Fruit fly (Drosophila melanogaster) whole organism, embryonic: ENCODE measurements around the gene crm.
A peak's percentile ranks its signal among the peaks of the same experiment; 100 is the strongest.

Experiments
- Atf6 ChIP-seq: fragments of 200-800 bp; sonication (Bioruptor generic); IDR thresholded peaks from 2 replicates; pipeline ENCODE4 v1.3.6; 2022; ENCODE audit warnings: missing biosample characterization, missing genetic modification characterization
- CG11695 ChIP-seq: fragments of 200-800 bp; sonication (Bioruptor generic); IDR thresholded peaks from 3 replicates; pipeline ENCODE4 v1.3.6; 2022; ENCODE audit warnings: missing biosample characterization, missing genetic modification characterization
- CG14965 ChIP-seq: fragments of 200-800 bp; sonication (Bioruptor generic); optimal IDR thresholded peaks from 2 replicates; lab custom pipeline; 2016; ENCODE audit warnings: missing biosample characterization, missing genetic modification characterization, borderline replicate concordance
- CG15073 ChIP-seq: fragments of 200-800 bp; sonication (Bioruptor generic); optimal IDR thresholded peaks from 2 replicates; lab custom pipeline; 2016; ENCODE audit warnings: missing biosample characterization, missing genetic modification characterization
- CG1529 ChIP-seq: fragments of 200-800 bp; sonication (Bioruptor generic); optimal IDR thresholded peaks from 3 replicates; lab custom pipeline; 2018; ENCODE audit warnings: missing biosample characterization, missing genetic modification characterization
- CG1602 ChIP-seq: fragments of 200-800 bp; sonication (Bioruptor generic); optimal IDR thresholded peaks from 3 replicates; lab custom pipeline; 2016; ENCODE audit warnings: missing biosample characterization, missing genetic modification characterization
- CG17328 ChIP-seq: fragments of 200-800 bp; sonication (Bioruptor generic); IDR thresholded peaks from 2 replicates; pipeline ENCODE4 v1.3.6; 2022; ENCODE audit warnings: missing biosample characterization, missing genetic modification characterization
- CG17361 ChIP-seq: fragments of 200-800 bp; sonication (Bioruptor generic); IDR thresholded peaks from 3 replicates; pipeline ENCODE4 v1.3.6; 2022; ENCODE audit warnings: missing biosample characterization, missing genetic modification characterization
- CG18476 ChIP-seq: fragments of 200-800 bp; sonication (Bioruptor generic); optimal IDR thresholded peaks from 2 replicates; lab custom pipeline; 2016; ENCODE audit warnings: missing biosample characterization, mild to moderate bottlenecking, missing genetic modification characterization
- CG2129 ChIP-seq: fragments of 200-800 bp; sonication (Bioruptor generic); IDR thresholded peaks from 2 replicates; pipeline ENCODE4 v1.3.6; 2022; ENCODE audit warnings: missing biosample characterization, missing genetic modification characterization; ENCODE audit not compliant: partially characterized antibody
- CG2199 ChIP-seq: fragments of 200-800 bp; sonication (Bioruptor generic); IDR thresholded peaks from 3 replicates; pipeline ENCODE4 v1.3.6; 2022; ENCODE audit warnings: missing biosample characterization, missing genetic modification characterization
- CG31224 ChIP-seq: fragments of 200-800 bp; sonication (Bioruptor generic); IDR thresholded peaks from 2 replicates; pipeline ENCODE4 v1.3.6; 2022; ENCODE audit warnings: missing biosample characterization, missing genetic modification characterization
- CG33557 ChIP-seq: fragments of 200-800 bp; sonication (Bioruptor generic); optimal IDR thresholded peaks from 2 replicates; lab custom pipeline; 2019; ENCODE audit warnings: missing biosample characterization, mild to moderate bottlenecking, missing genetic modification characterization, moderate library complexity
- CG42726 ChIP-seq: fragments of 200-800 bp; sonication (Bioruptor generic); IDR thresholded peaks from 2 replicates; pipeline ENCODE4 v1.3.6; 2022; ENCODE audit warnings: missing biosample characterization, missing genetic modification characterization; ENCODE audit not compliant: partially characterized antibody
- CG4730 ChIP-seq: fragments of 200-800 bp; sonication (Bioruptor generic); IDR thresholded peaks from 2 replicates; pipeline ENCODE4 v1.3.6; 2022; ENCODE audit warnings: missing biosample characterization, missing genetic modification characterization
- CG6854 ChIP-seq: fragments of 200-800 bp; sonication (Bioruptor generic); optimal IDR thresholded peaks from 3 replicates; lab custom pipeline; 2017; ENCODE audit warnings: missing biosample characterization, mild to moderate bottlenecking, missing genetic modification characterization
- CG7928 ChIP-seq: fragments of 200-800 bp; sonication (Bioruptor generic); optimal IDR thresholded peaks from 2 replicates; lab custom pipeline; 2017; ENCODE audit warnings: missing biosample characterization, mild to moderate bottlenecking, missing genetic modification characterization
- CG9609 ChIP-seq: fragments of 200-800 bp; sonication (Bioruptor generic); optimal IDR thresholded peaks from 3 replicates; lab custom pipeline; 2016; ENCODE audit warnings: missing biosample characterization, missing genetic modification characterization
- Camta ChIP-seq: fragments of 200-800 bp; sonication (Bioruptor generic); optimal IDR thresholded peaks from 2 replicates; lab custom pipeline; 2016; ENCODE audit warnings: missing biosample characterization, missing genetic modification characterization
- Dfd ChIP-seq, 2 experiments: fragments of >200 bp; optimal IDR thresholded peaks; 2 replicates each; lab custom pipeline; 2017; ENCODE audit warnings: missing biosample characterization in 2 of 2, missing genetic modification characterization in 2 of 2
- Dip2 ChIP-seq: fragments of 200-800 bp; sonication (Bioruptor generic); IDR thresholded peaks from 2 replicates; pipeline ENCODE4 v1.3.6; 2022; ENCODE audit warnings: missing biosample characterization, missing genetic modification characterization
- E2f1 ChIP-seq: fragments of 200-800 bp; sonication (Bioruptor generic); IDR thresholded peaks from 2 replicates; pipeline ENCODE4 v1.3.6; 2022; ENCODE audit warnings: missing biosample characterization, missing genetic modification characterization
- Gsc ChIP-seq: fragments of 200-800 bp; sonication (Bioruptor generic); IDR thresholded peaks from 2 replicates; pipeline ENCODE4 v1.3.6; 2022; ENCODE audit warnings: missing biosample characterization, missing genetic modification characterization
- HHEX ChIP-seq: fragments of 200-800 bp; sonication (Bioruptor generic); optimal IDR thresholded peaks from 3 replicates; lab custom pipeline; 2017; ENCODE audit warnings: missing biosample characterization, mild to moderate bottlenecking, missing genetic modification characterization, missing genetic modification reagents
- Hr51 ChIP-seq, 2 experiments: fragments of 200-800 bp; sonication (Bioruptor generic); optimal IDR thresholded peaks; 2 replicates in 1 of 2; 3 replicates in 1 of 2; lab custom pipeline; 2016 to 2018; ENCODE audit warnings: missing biosample characterization in 2 of 2, missing genetic modification characterization in 2 of 2, mild to moderate bottlenecking in 1 of 2, moderate library complexity in 1 of 2
- Jarid2 ChIP-seq: fragments of 200-800 bp; sonication (Bioruptor generic); optimal IDR thresholded peaks from 3 replicates; lab custom pipeline; 2017; ENCODE audit warnings: mild to moderate bottlenecking, missing biosample characterization, missing genetic modification reagents, missing genetic modification characterization
- Lhr ChIP-seq: fragments of 200-800 bp; sonication (Bioruptor generic); optimal IDR thresholded peaks from 3 replicates; lab custom pipeline; 2017; ENCODE audit warnings: mild to moderate bottlenecking, missing biosample characterization, missing genetic modification reagents, missing genetic modification characterization
- MESR4 ChIP-seq: fragments of 200-800 bp; sonication (Bioruptor generic); optimal IDR thresholded peaks from 2 replicates; lab custom pipeline; 2018; ENCODE audit warnings: missing biosample characterization, mild to moderate bottlenecking, missing genetic modification characterization, moderate library complexity
- Myb ChIP-seq: fragments of 200-800 bp; sonication (Bioruptor generic); optimal IDR thresholded peaks from 2 replicates; lab custom pipeline; 2016; ENCODE audit warnings: missing biosample characterization, missing genetic modification characterization
- Opbp ChIP-seq: fragments of 200-800 bp; sonication (Bioruptor generic); IDR thresholded peaks from 3 replicates; pipeline ENCODE4 v1.3.6; 2022; ENCODE audit warnings: missing biosample characterization, missing genetic modification characterization; ENCODE audit not compliant: partially characterized antibody
- Pdp1 ChIP-seq, 2 experiments: fragments of 200-800 bp; sonication (Bioruptor generic); optimal IDR thresholded peaks; 3 replicates each; lab custom pipeline; 2016; ENCODE audit warnings: missing biosample characterization in 2 of 2, missing genetic modification characterization in 2 of 2, mild to moderate bottlenecking in 1 of 2, moderate library complexity in 1 of 2
- Tbp ChIP-seq: fragments of >200 bp; optimal IDR thresholded peaks from 2 replicates; lab custom pipeline; 2018; ENCODE audit warnings: missing biosample characterization, missing genetic modification characterization
- Trl ChIP-seq, 3 experiments: fragments of >200 bp in 2 of 3; fragments of 200-800 bp in 1 of 3; sonication (Bioruptor generic) in 1 of 3; optimal IDR thresholded peaks; 2 replicates in 1 of 3; 3 replicates in 2 of 3; lab custom pipeline; 2016 to 2017; ENCODE audit warnings: missing biosample characterization in 1 of 3, missing genetic modification characterization in 1 of 3
- Xbp1 ChIP-seq: fragments of 200-800 bp; sonication (Bioruptor generic); optimal IDR thresholded peaks from 3 replicates; lab custom pipeline; 2016; ENCODE audit warnings: missing biosample characterization, mild to moderate bottlenecking, missing genetic modification characterization
- ab ChIP-seq: fragments of 200-800 bp; sonication (Bioruptor generic); optimal IDR thresholded peaks from 2 replicates; lab custom pipeline; 2016; ENCODE audit warnings: missing biosample characterization, missing genetic modification characterization
- ash1 ChIP-seq: fragments of 200-800 bp; sonication (Bioruptor generic); optimal IDR thresholded peaks from 2 replicates; lab custom pipeline; 2018; ENCODE audit warnings: missing biosample characterization, mild to moderate bottlenecking, missing genetic modification characterization
- crol ChIP-seq: fragments of 200-800 bp; sonication (Bioruptor generic); IDR thresholded peaks from 2 replicates; pipeline ENCODE4 v1.3.6; 2022; ENCODE audit warnings: missing biosample characterization, missing genetic modification characterization
- dimm ChIP-seq: fragments of 200-800 bp; sonication (Bioruptor generic); IDR thresholded peaks from 2 replicates; pipeline ENCODE4 v1.3.6; 2022; ENCODE audit warnings: missing biosample characterization, missing genetic modification characterization
- dmrt11E ChIP-seq: fragments of 200-800 bp; sonication (Bioruptor generic); optimal IDR thresholded peaks from 3 replicates; lab custom pipeline; 2018; ENCODE audit warnings: missing biosample characterization, mild to moderate bottlenecking, missing genetic modification characterization, moderate library complexity
- eve ChIP-seq, 2 experiments: fragments of >200 bp; optimal IDR thresholded peaks; 2 replicates each; lab custom pipeline; 2017; ENCODE audit warnings: missing biosample characterization in 2 of 2, missing genetic modification characterization in 2 of 2
- gcm ChIP-seq: fragments of 200-800 bp; sonication (Bioruptor generic); optimal IDR thresholded peaks from 2 replicates; lab custom pipeline; 2019; ENCODE audit warnings: missing biosample characterization, mild to moderate bottlenecking, missing genetic modification characterization, moderate library complexity
- grau ChIP-seq: fragments of 200-800 bp; optimal IDR thresholded peaks from 3 replicates; lab custom pipeline; 2019; ENCODE audit warnings: missing biosample characterization, mild to moderate bottlenecking, missing genetic modification characterization, moderate library complexity
- kay ChIP-seq: fragments of 200-800 bp; sonication (Bioruptor generic); optimal IDR thresholded peaks from 2 replicates; lab custom pipeline; 2016; ENCODE audit warnings: missing biosample characterization, missing genetic modification characterization
- kni ChIP-seq: fragments of 200-800 bp; sonication (Bioruptor generic); optimal IDR thresholded peaks from 3 replicates; lab custom pipeline; 2017; ENCODE audit warnings: mild to moderate bottlenecking, missing biosample characterization, missing genetic modification reagents, missing genetic modification characterization
- onecut ChIP-seq: fragments of 200-800 bp; sonication (Bioruptor generic); IDR thresholded peaks from 2 replicates; pipeline ENCODE4 v1.3.6; 2022; ENCODE audit warnings: missing biosample characterization, missing genetic modification characterization
- pho ChIP-seq: fragments of 200-800 bp; sonication (Bioruptor generic); optimal IDR thresholded peaks from 2 replicates; lab custom pipeline; 2016; ENCODE audit warnings: missing biosample characterization, missing genetic modification characterization
- row ChIP-seq: fragments of 200-800 bp; sonication (Bioruptor generic); IDR thresholded peaks from 3 replicates; pipeline ENCODE4 v1.3.6; 2022; ENCODE audit warnings: missing biosample characterization, missing genetic modification characterization
- tgo ChIP-seq: fragments of 200-800 bp; sonication (Bioruptor generic); IDR thresholded peaks from 3 replicates; pipeline ENCODE4 v1.3.6; 2022; ENCODE audit warnings: missing biosample characterization, missing genetic modification characterization
- tin ChIP-seq: fragments of 200-800 bp; sonication (Bioruptor generic); optimal IDR thresholded peaks from 3 replicates; lab custom pipeline; 2016; ENCODE audit warnings: missing biosample characterization, missing genetic modification characterization
- toy ChIP-seq: fragments of 200-800 bp; sonication (Bioruptor generic); IDR thresholded peaks from 2 replicates; pipeline ENCODE4 v1.3.6; 2022; ENCODE audit warnings: missing biosample characterization, missing genetic modification characterization
- zf30C ChIP-seq: fragments of 200-800 bp; sonication (Bioruptor generic); optimal IDR thresholded peaks from 3 replicates; lab custom pipeline; 2018; ENCODE audit warnings: missing biosample characterization, mild to moderate bottlenecking, missing genetic modification characterization

The crm gene

dm6 chrX:2743020-2743419 is 4.4 kb upstream of the crm start (continued):
- TF ChIP-seq dmrt11E (tag; lab: Kevin White, UChicago) (no peak), CG17328 (GFP tag; lab: Robert Waterston, UW) (peak; percentile 82), Myb (GFP tag; lab: Kevin White, UChicago) (peak; percentile 74), E2f1 (peak; percentile 85), MESR4 (GFP tag; lab: Kevin White, UChicago) (no peak), CG15073 (GFP tag; lab: Kevin White, UChicago) (no peak), grau (tag; lab: Kevin White, UChicago) (peak; percentile 73), dimm (GFP tag; lab: Robert Waterston, UW) (peak; percentile 74), eve (GFP tag; optimal IDR thresholded peaks at IDR 0.05; lab: Kevin White, UChicago) (no peak), kay (GFP tag; lab: Kevin White, UChicago) (peak; percentile 14), ab (peak; percentile 64), CG9609 (GFP tag; lab: Kevin White, UChicago) (peak; percentile 80), Opbp (no peak), Lhr (no peak), row (GFP tag; lab: Robert Waterston, UW) (peak; percentile 93), CG2199 (no peak), Atf6 (GFP tag; lab: Robert Waterston, UW) (peak; percentile 94), Gsc (GFP tag; lab: Robert Waterston, UW) (peak; percentile 49; the same call in 1 of the 2 replicates), Dfd (GFP tag; optimal IDR thresholded peaks at IDR 0.05; lab: Kevin White, UChicago) (no peak), CG1529 (GFP tag; lab: Kevin White, UChicago) (no peak), CG2129 (GFP tag; lab: Robert Waterston, UW) (no peak), HHEX (GFP tag; lab: Kevin White, UChicago) (peak; percentile 82), Jarid2 (GFP tag; lab: Kevin White, UChicago) (no peak), Dip2 (GFP tag; lab: Robert Waterston, UW) (peak; percentile 10; the same call in 1 of the 2 replicates), CG11695 (GFP tag; lab: Robert Waterston, UW) (peak; percentile 88), Pdp1 (GFP tag; optimal IDR thresholded peaks at IDR 0.05; lab: Kevin White, UChicago) (peak; percentile 77 to 82), zf30C (GFP tag; lab: Kevin White, UChicago) (no peak), onecut (GFP tag; lab: Robert Waterston, UW) (peak; percentile 59), CG1602 (GFP tag; lab: Kevin White, UChicago) (no peak), CG17361 (GFP tag; lab: Robert Waterston, UW) (peak; percentile 60; the same call in 2 of the 3 replicates), CG18476 (GFP tag; lab: Kevin White, UChicago) (peak; percentile 64), Trl (optimal IDR thresholded peaks at IDR 0.05; lab: Kevin White, UChicago) (no peak), Trl (GFP tag; optimal IDR thresholded peaks at IDR 0.05; lab: Kevin White, UChicago) (peak; percentile 75), ash1 (GFP tag; lab: Kevin White, UChicago) (no peak), tin (peak; percentile 50), CG14965 (GFP tag; lab: Kevin White, UChicago) (no peak), CG33557 (GFP tag; lab: Kevin White, UChicago) (no peak), CG31224 (GFP tag; lab: Robert Waterston, UW) (peak; percentile 85), Hr51 (GFP tag; optimal IDR thresholded peaks at IDR 0.05; lab: Kevin White, UChicago) (peak; percentile 73 to 81), CG6854 (GFP tag; lab: Kevin White, UChicago) (peak; percentile 53), CG4730 (GFP tag; lab: Robert Waterston, UW) (peak; percentile 83), crol (GFP tag; lab: Robert Waterston, UW) (peak; percentile 79), Tbp (GFP tag; lab: Kevin White, UChicago) (no peak), pho (peak; percentile 87), tgo (GFP tag; lab: Robert Waterston, UW) (peak; percentile 87), kni (GFP tag; lab: Kevin White, UChicago) (no peak), gcm (peak; percentile 6), Camta (GFP tag; lab: Kevin White, UChicago) (peak; percentile 67), CG7928 (peak; percentile 39), CG42726 (GFP tag; lab: Robert Waterston, UW) (no peak), toy (GFP tag; lab: Robert Waterston, UW) (peak; percentile 69; the same call in 1 of the 2 replicates), Xbp1 (peak; percentile 74)
